Worm (Caenorhabditis elegans): Measurements from ENCODE around the gene K02D10.3.

Gene K02D10.3

DNA sequence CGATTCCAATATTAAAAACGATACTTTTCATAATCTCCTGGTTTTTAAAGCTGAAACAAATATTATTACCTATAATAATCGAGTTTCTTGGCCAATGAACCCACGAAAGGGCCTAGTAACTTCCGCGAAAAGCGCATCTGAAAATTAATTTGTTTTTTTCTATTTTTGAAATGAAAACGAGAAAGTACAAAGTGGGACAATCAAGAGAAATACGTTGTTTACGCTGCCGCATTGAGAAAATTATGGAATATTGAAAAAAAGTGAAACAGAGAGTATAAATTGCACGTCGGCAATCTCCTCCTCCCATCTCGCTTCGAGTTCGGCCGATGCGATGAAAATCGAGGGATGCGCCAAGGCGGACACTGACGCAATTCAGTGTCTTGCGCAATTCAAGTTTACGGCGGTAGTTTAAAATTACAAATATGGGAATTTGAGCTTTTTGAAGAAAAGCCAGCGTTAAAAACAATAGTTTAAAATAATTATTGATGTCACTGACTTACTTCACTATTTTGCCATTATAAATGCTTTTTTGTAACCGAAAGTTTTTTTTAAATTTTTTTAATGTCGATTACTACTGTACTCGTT lies 30.4 kb downstream of the K02D10.3 start, which contains the start of gene pdhk-2 (continued):
- TF ChIP-seq hlh-30 (tag; optimal IDR thresholded peaks at IDR 0.05; ENCODE audit: insufficient read depth) (peak; percentile 33), dmd-4 (tag; optimal IDR thresholded peaks at IDR 0.05; ENCODE audit: borderline replicate concordance) (peak; percentile 24), sox-4 (tag; optimal IDR thresholded peaks at IDR 0.05) (peak; percentile 74), hlh-6 (tag; optimal IDR thresholded peaks at IDR 0.05) (no peak), pag-3 (tag; optimal IDR thresholded peaks at IDR 0.05; ENCODE audit: borderline replicate concordance) (no peak), ceh-22 (tag; optimal IDR thresholded peaks at IDR 0.05) (no peak), dve-1 (tag; optimal IDR thresholded peaks at IDR 0.05) (peak; percentile 81), sdc-2 (tag; optimal IDR thresholded peaks at IDR 0.05) (peak; percentile 45), ref-2 (tag; optimal IDR thresholded peaks at IDR 0.05) (peak; percentile 46), K09A11.1 (tag; optimal IDR thresholded peaks at IDR 0.05; ENCODE audit: insufficient read depth) (peak; percentile 67), ama-1 (optimal IDR thresholded peaks at IDR 0.05) (no peak), syd-9 (tag; optimal IDR thresholded peaks at IDR 0.05) (peak; percentile 5), ceh-24 (tag; optimal IDR thresholded peaks at IDR 0.05) (no peak), ceh-30 (tag; optimal IDR thresholded peaks at IDR 0.05) (peak; percentile 55), fax-1 (tag; optimal IDR thresholded peaks at IDR 0.05) (peak; percentile 44), hlh-13 (GFP tag; optimal IDR thresholded peaks at IDR 0.05) (peak; percentile 27), hlh-8 (tag; optimal IDR thresholded peaks at IDR 0.05) (peak; percentile 38), gmeb-2 (tag; optimal IDR thresholded peaks at IDR 0.05) (peak; percentile 63), C38D4.7 (GFP tag; optimal IDR thresholded peaks at IDR 0.05) (peak; percentile 43), unc-3 (GFP tag; conservative IDR thresholded peaks at IDR 0.05) (peak; percentile 45; the same call in 1 of the 2 replicates), unc-3 (tag; optimal IDR thresholded peaks at IDR 0.05) (peak; percentile 40), lin-11 (tag; optimal IDR thresholded peaks at IDR 0.05) (peak; percentile 65), pha-2 (tag; optimal IDR thresholded peaks at IDR 0.05) (peak; percentile 64), che-1 (tag; optimal IDR thresholded peaks at IDR 0.05) (peak; percentile 52), unc-42 (tag; optimal IDR thresholded peaks at IDR 0.05) (peak; percentile 90), pros-1 (tag; optimal IDR thresholded peaks at IDR 0.05) (no peak)

DNA sequence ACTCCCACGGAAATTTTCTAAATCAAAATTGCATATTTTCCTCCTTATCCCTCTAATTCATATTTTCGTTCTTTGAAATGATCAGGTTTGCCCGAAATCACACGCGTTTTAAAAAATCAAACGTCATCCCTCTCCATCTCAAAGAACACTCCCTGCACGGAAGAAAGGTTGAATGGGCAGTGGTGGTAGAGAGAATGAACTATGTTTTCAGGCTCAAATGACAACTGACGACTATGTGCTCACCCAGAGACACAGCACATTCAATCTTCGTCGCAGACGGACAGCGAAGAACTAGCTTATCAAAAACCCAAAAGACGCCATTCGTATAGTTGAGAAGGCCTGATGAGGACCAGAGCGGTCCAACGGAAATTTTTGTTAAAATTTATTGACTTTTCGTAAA lies 32.0 kb downstream of the K02D10.3 start:
- TF ChIP-seq ceh-22 (tag; optimal IDR thresholded peaks at IDR 0.05) (no peak), C38D4.7 (GFP tag; optimal IDR thresholded peaks at IDR 0.05) (no peak), mec-3 (tag; optimal IDR thresholded peaks at IDR 0.05; ENCODE audit: borderline replicate concordance) (no peak), ceh-9 (tag; optimal IDR thresholded peaks at IDR 0.05) (no peak), elt-4 (tag; optimal IDR thresholded peaks at IDR 0.05) (no peak), pha-2 (tag; optimal IDR thresholded peaks at IDR 0.05) (no peak), unc-42 (tag; optimal IDR thresholded peaks at IDR 0.05) (no peak), sox-4 (tag; optimal IDR thresholded peaks at IDR 0.05) (no peak), syd-9 (tag; optimal IDR thresholded peaks at IDR 0.05) (no peak), pat-9 (tag; optimal IDR thresholded peaks at IDR 0.05) (no peak), ceh-31 (tag; optimal IDR thresholded peaks at IDR 0.05) (no peak), sox-2 (GFP tag; IDR thresholded peaks at IDR 0.05) (no peak), hlh-8 (tag; optimal IDR thresholded peaks at IDR 0.05) (no peak), hlh-6 (tag; optimal IDR thresholded peaks at IDR 0.05) (no peak)

DNA sequence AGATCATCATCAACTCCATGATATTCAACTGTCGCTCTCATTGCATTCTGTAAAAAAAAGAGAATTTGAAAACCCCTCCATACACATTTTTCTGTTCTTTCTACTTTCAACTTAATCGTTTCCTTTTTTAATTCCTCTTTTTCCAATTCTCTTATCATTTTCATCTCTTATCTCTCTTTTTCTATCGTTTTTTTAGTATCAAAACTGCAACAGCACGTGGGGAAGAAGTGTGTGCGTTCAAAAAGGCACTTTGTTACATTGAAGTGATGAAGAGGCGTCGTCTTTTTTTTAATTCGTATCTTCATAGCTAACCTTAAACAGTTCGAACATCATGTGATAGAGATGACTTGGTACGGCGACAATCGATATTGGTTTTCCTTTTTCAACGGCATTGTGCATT lies 32.6 kb downstream of the K02D10.3 start:
- TF ChIP-seq elt-2 (tag; optimal IDR thresholded peaks at IDR 0.05) = peak; percentile 17
- no peak for TF ChIP-seq ceh-48 (tag; optimal IDR thresholded peaks at IDR 0.05)

DNA sequence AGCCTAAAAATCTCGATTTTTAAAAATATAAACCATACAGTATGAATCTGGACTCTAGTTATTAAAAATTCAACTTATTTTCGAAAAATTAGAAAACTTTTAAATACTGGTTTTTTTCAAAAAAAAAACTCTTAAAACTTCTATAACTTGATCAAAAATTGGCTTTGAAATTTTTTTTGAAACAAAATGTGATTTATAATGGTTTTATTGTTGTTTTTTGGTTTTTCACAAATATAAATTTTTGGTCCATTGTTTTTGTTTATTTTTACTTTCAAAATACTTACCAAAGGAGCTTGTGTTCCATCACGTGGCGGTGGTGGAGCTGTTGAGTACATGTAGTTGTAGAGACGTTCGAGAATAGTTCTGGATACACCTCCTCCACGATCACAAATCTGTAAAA lies 33.5 kb downstream of the K02D10.3 start:
- TF ChIP-seq nhr-11 (tag; optimal IDR thresholded peaks at IDR 0.05) (no peak), ceh-24 (tag; optimal IDR thresholded peaks at IDR 0.05) (no peak)
